Worm (Caenorhabditis elegans): ENCODE measurements around the gene moc-3.

The moc-3 gene

DNA sequence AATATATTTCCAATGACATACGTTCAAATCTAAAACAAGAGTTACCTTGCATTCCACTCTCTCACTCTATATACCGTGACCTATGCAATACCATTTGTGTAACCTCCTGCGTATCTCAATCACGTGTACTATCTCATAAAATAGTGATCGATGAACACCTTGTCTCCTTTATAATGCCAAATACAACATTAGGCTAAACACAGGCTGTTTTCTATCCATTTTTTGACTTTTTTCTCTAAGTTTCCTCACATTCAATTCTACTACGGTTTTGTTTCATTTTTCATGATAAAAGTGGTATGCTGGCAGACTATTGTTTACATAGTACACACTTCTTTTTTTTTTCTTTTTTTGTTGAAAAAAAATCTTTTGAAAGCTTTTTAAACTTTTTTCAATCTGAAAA is 15.9 kb downstream of the moc-3 start:
- TF ChIP-seq mep-1 (tag; optimal IDR thresholded peaks at IDR 0.05) = peak; percentile 38
- no peak for TF ChIP-seq tra-1 (GFP tag; IDR thresholded peaks at IDR 0.05)
- TF ChIP-seq set-16 (GFP tag; IDR thresholded peaks at IDR 0.05) = no peak
- TF ChIP-seq ceh-62 (tag; optimal IDR thresholded peaks at IDR 0.05) = no peak
- no peak for TF ChIP-seq ceh-32 (tag; optimal IDR thresholded peaks at IDR 0.05; ENCODE audit: poor library complexity)
- TF ChIP-seq dmd-9 (GFP tag; IDR thresholded peaks at IDR 0.05) = no peak
- peak; percentile 93 for TF ChIP-seq hlh-30 (tag; optimal IDR thresholded peaks at IDR 0.05; ENCODE audit: insufficient read depth)
- peak; percentile 17 for TF ChIP-seq hlh-11 (tag; optimal IDR thresholded peaks at IDR 0.05)
- TF ChIP-seq F10B5.3 (tag; optimal IDR thresholded peaks at IDR 0.05) = no peak
- peak; percentile 54 for TF ChIP-seq nhr-28 (tag; optimal IDR thresholded peaks at IDR 0.05)
- peak; percentile 91 for TF ChIP-seq dve-1 (tag; optimal IDR thresholded peaks at IDR 0.05; ENCODE audit: insufficient read depth)
- TF ChIP-seq zfp-3 (GFP tag; conservative IDR thresholded peaks at IDR 0.05) = 0 out of 2 replicates have a peak, but pooled peaks have one; percentile 21
- TF ChIP-seq daf-16 (GFP tag; optimal IDR thresholded peaks at IDR 0.05) = no peak
- TF ChIP-seq daf-16 (tag; optimal IDR thresholded peaks at IDR 0.05) = peak; percentile 77
- TF ChIP-seq nhr-25 (tag; optimal IDR thresholded peaks at IDR 0.05; ENCODE audit: borderline replicate concordance, insufficient read depth) = no peak
- TF ChIP-seq aha-1 (tag) = peak; percentile 83
- TF ChIP-seq pqm-1 (tag; optimal IDR thresholded peaks at IDR 0.05) = peak; percentile 23
- no peak for TF ChIP-seq Y5F2A.4 (GFP tag; optimal IDR thresholded peaks at IDR 0.05)
- no peak for TF ChIP-seq lin-1 (GFP tag; IDR thresholded peaks at IDR 0.05)
- TF ChIP-seq lsy-2 (tag; optimal IDR thresholded peaks at IDR 0.05) = peak in 1 of 2 experiments; percentile 29
- TF ChIP-seq T20F7.1 (GFP tag; optimal IDR thresholded peaks at IDR 0.05) = no peak
- TF ChIP-seq mdl-1 (tag; optimal IDR thresholded peaks at IDR 0.05) = peak; percentile 81 to 90
- peak in 1 of 2 experiments; percentile 40 for TF ChIP-seq unc-62 (GFP tag; optimal IDR thresholded peaks at IDR 0.05 in 1 of 2)
- no peak for TF ChIP-seq unc-62 (tag; optimal IDR thresholded peaks at IDR 0.05)

DNA sequence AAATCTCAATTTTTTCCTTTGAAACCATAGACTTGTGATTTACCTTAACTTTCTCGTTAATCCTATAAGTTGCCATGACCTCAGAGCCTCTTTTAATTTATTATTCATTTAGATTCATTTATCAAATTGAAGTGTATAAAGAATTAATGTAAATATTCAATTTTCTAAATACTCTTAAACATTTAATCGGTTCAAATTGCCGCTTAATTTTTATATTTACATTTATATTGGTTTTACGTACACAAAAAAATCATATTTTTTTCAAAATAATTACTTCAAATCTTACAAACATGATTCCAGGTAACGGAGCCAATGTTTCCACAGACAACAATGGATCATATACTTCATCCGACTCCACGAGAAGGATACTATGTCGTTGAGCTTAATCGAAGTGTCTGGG is 18.1 kb downstream of the moc-3 start, which contains the start of gene pmk-1:
TSS of gene pmk-1 (plus strand) at position 301 of the 400 bp plus-strand sequence.
- TF ChIP-seq cey-2 (tag; optimal IDR thresholded peaks at IDR 0.05; ENCODE audit: borderline replicate concordance, insufficient read depth) (no peak), php-3 (GFP tag; IDR thresholded peaks at IDR 0.05) (no peak), dmd-9 (GFP tag; IDR thresholded peaks at IDR 0.05) (no peak), mxl-2 (GFP tag; conservative IDR thresholded peaks at IDR 0.05) (no peak), ceh-44 (GFP tag; IDR thresholded peaks at IDR 0.05) (no peak), zip-11 (GFP tag; IDR thresholded peaks at IDR 0.05) (no peak), nhr-111 (GFP tag; optimal IDR thresholded peaks at IDR 0.05) (no peak), hlh-11 (tag; optimal IDR thresholded peaks at IDR 0.05) (no peak), T20F7.1 (GFP tag; optimal IDR thresholded peaks at IDR 0.05) (no peak), tra-1 (GFP tag; IDR thresholded peaks at IDR 0.05) (no peak), F26F4.8 (GFP tag; conservative IDR thresholded peaks at IDR 0.05) (no peak), tag-97 (GFP tag; IDR thresholded peaks at IDR 0.05) (no peak), set-16 (GFP tag; IDR thresholded peaks at IDR 0.05) (no peak), nhr-237 (tag; optimal IDR thresholded peaks at IDR 0.05) (no peak), daf-12 (tag; optimal IDR thresholded peaks at IDR 0.05) (no peak)

DNA sequence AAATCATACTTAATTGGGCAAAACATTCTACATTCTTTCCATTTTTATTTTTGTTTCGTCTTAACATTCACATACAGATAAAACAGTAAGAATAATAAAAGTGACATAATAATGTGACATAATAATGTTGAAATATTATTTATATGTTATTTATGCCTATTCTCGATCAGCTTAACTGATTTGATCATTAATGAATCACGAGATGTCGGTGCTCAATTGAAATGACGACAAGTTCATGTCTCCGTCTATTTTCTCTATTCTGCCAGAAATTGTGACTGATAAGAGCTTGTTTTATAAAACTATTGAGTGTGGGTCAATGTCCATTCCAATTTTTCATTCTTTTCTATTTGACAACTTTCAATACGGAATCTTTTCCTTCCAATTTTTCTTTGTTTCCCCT is 21.4 kb downstream of the moc-3 start:
- no peak for TF ChIP-seq ama-1 (optimal IDR thresholded peaks at IDR 0.05)
- TF ChIP-seq dmd-6 (GFP tag; IDR thresholded peaks at IDR 0.05) = peak; percentile 88
- no peak for TF ChIP-seq rbr-2 (tag; optimal IDR thresholded peaks at IDR 0.05)
- no peak for TF ChIP-seq hmg-1.1 (GFP tag; IDR thresholded peaks at IDR 0.05)
- no peak for TF ChIP-seq skn-1 (tag; optimal IDR thresholded peaks at IDR 0.05)
- TF ChIP-seq ceh-44 (GFP tag; IDR thresholded peaks at IDR 0.05) = no peak
- no peak for TF ChIP-seq mxl-3 (GFP tag; optimal IDR thresholded peaks at IDR 0.05)
- TF ChIP-seq dmd-8 (GFP tag; IDR thresholded peaks at IDR 0.05) = no peak
- peak; percentile 80 for TF ChIP-seq tra-1 (GFP tag; IDR thresholded peaks at IDR 0.05)
- no peak for TF ChIP-seq mxl-2 (GFP tag; conservative IDR thresholded peaks at IDR 0.05)
- TF ChIP-seq php-3 (GFP tag; IDR thresholded peaks at IDR 0.05) = peak; percentile 99
- no peak for TF ChIP-seq lin-38 (GFP tag; IDR thresholded peaks at IDR 0.05)
- no peak for TF ChIP-seq ceh-28 (tag; optimal IDR thresholded peaks at IDR 0.05)
- no peak for TF ChIP-seq F44E2.7 (GFP tag; IDR thresholded peaks at IDR 0.05)
- no peak for TF ChIP-seq F37D6.2 (tag; optimal IDR thresholded peaks at IDR 0.05)
- no peak for TF ChIP-seq spr-1 (tag; optimal IDR thresholded peaks at IDR 0.05)
- peak; percentile 88 for TF ChIP-seq ceh-20 (GFP tag; IDR thresholded peaks at IDR 0.05)
- TF ChIP-seq vab-7 (GFP tag; IDR thresholded peaks at IDR 0.05) = no peak
- TF ChIP-seq nhr-111 (GFP tag; optimal IDR thresholded peaks at IDR 0.05) = no peak
- TF ChIP-seq nhr-6 (tag; optimal IDR thresholded peaks at IDR 0.05) = no peak
